Worm (Caenorhabditis elegans) whole organism, L3 larva: ENCODE data around the gene tph-1.

Experiments used
- elt-2 ChIP-seq: sonication (generic microtip); optimal IDR thresholded peaks from 2 replicates; lab custom pipeline; 2016; ENCODE audit warnings: missing genetic modification reagents, mild to moderate bottlenecking, missing genetic modification characterization, missing compliant biosample characterization
- elt-3 ChIP-seq, 3 experiments: fragments of 150-350 bp in 1 of 3; sonication (generic microtip) in 2 of 3; optimal IDR thresholded peaks; 2 replicates in 2 of 3; 4 replicates in 1 of 3; lab custom pipeline; 2014 to 2017; ENCODE audit warnings: missing biosample characterization in 3 of 3, missing genetic modification characterization in 3 of 3
- fkh-10 ChIP-seq: sonication (generic microtip); optimal IDR thresholded peaks from 2 replicates; lab custom pipeline; 2017; ENCODE audit warnings: missing biosample characterization, missing genetic modification reagents, missing genetic modification characterization
- lsy-12 ChIP-seq: sonication (generic microtip); optimal IDR thresholded peaks from 2 replicates; lab custom pipeline; 2016; ENCODE audit warnings: mild to moderate bottlenecking, missing genetic modification characterization, missing compliant biosample characterization
- nhr-237 ChIP-seq: fragments of 150-350 bp; optimal IDR thresholded peaks from 2 replicates; lab custom pipeline; 2014; ENCODE audit warnings: missing biosample characterization, missing genetic modification characterization
- nhr-25 ChIP-seq: sonication (generic microtip); optimal IDR thresholded peaks from 2 replicates; lab custom pipeline; 2017; ENCODE audit warnings: missing biosample characterization, missing genetic modification characterization
- nhr-77 ChIP-seq: fragments of 150-350 bp; optimal IDR thresholded peaks from 2 replicates; lab custom pipeline; 2014; ENCODE audit warnings: missing biosample characterization, missing genetic modification characterization
- tbx-2 ChIP-seq: sonication (generic microtip); optimal IDR thresholded peaks from 2 replicates; lab custom pipeline; 2016; ENCODE audit warnings: mild to moderate bottlenecking, missing genetic modification characterization, missing compliant biosample characterization
- unc-62 ChIP-seq: fragments of 150-350 bp; sonication (generic microtip); optimal IDR thresholded peaks from 4 replicates; lab custom pipeline; 2014; ENCODE audit warnings: missing biosample characterization, missing genetic modification reagents, missing genetic modification characterization
- zag-1 ChIP-seq: fragments of 150-350 bp; optimal IDR thresholded peaks from 2 replicates; lab custom pipeline; 2014; ENCODE audit warnings: missing biosample characterization, missing genetic modification characterization

- no peak for TF ChIP-seq unc-62
- TF ChIP-seq elt-3 (tag; optimal IDR thresholded peaks at IDR 0.05; lab: Kevin White, UChicago), result no peak
- no peak for TF ChIP-seq nhr-77
- no peak for TF ChIP-seq fkh-10
- no peak for TF ChIP-seq elt-2 (tag; lab: Kevin White, UChicago)
- no peak for TF ChIP-seq zag-1
- no peak for TF ChIP-seq nhr-25 (tag; lab: Kevin White, UChicago)
- no peak for TF ChIP-seq lsy-12 (tag; lab: Kevin White, UChicago)
- TF ChIP-seq nhr-237 (tag; lab: Kevin White, UChicago), result no peak
- no peak for TF ChIP-seq tbx-2
These were observed 49.7 kb upstream of the tph-1 start, which contains the start of gene srab-14 for ce11 chrII:7499390-7499789.
